Worm (Caenorhabditis elegans) whole organism, early embryonic: ENCODE measurements around the gene K02D10.8.

Experiments
- B0310.2 ChIP-seq: sonication (generic microtip); optimal IDR thresholded peaks from 2 replicates; lab custom pipeline; 2016; ENCODE audit warnings: mild to moderate bottlenecking, missing genetic modification characterization, missing compliant biosample characterization
- ama-1 ChIP-seq: fragments of 150-350 bp; optimal IDR thresholded peaks from 2 replicates; lab custom pipeline; 2014
- ceh-36 ChIP-seq: sonication (generic microtip); optimal IDR thresholded peaks from 2 replicates; lab custom pipeline; 2016; ENCODE audit warnings: missing genetic modification characterization, inconsistent platforms, missing compliant biosample characterization
- hmg-4 ChIP-seq: fragments of 200-800 bp; sonication (Bioruptor generic); optimal IDR thresholded peaks from 2 replicates; lab custom pipeline; 2018; ENCODE audit warnings: mild to moderate bottlenecking, missing genetic modification characterization, missing compliant biosample characterization
- hnd-1 ChIP-seq: sonication (generic microtip); optimal IDR thresholded peaks from 2 replicates; lab custom pipeline; 2016; ENCODE audit warnings: missing genetic modification characterization, missing compliant biosample characterization
- tra-4 ChIP-seq: sonication (generic microtip); optimal IDR thresholded peaks from 2 replicates; lab custom pipeline; 2017; ENCODE audit warnings: missing genetic modification characterization, missing compliant biosample characterization

- TF ChIP-seq hmg-4 (GFP tag; lab: Kevin White, UChicago) (no peak), ceh-36 (tag; lab: Kevin White, UChicago) (no peak), B0310.2 (tag; lab: Kevin White, UChicago) (no peak), ama-1 (lab: Kevin White, UChicago) (no peak), hnd-1 (tag; lab: Kevin White, UChicago) (no peak), tra-4 (no peak)
Measured at ce11 chrIII:8761040-8761654, 25.0 kb upstream of the K02D10.8 start, which contains the start of gene aak-1.
